Fruit fly (Drosophila melanogaster) S2 (cell line): ENCODE data around the gene CG46397.

Experiments used
- CG8478 ChIP-seq: fragments of >200 bp; optimal IDR thresholded peaks from 2 replicates; lab custom pipeline; 2018
- CTCF ChIP-seq, 2 experiments: fragments of >200 bp; optimal IDR thresholded peaks; 2 replicates each; lab custom pipeline; 2018

- TF ChIP-seq CG8478: no peak
- TF ChIP-seq CTCF (optimal IDR thresholded peaks at IDR 0.05; lab: Kevin White, UChicago): no peak
Observed at dm6 chr2L:8957152-8957551, 10.1 kb downstream of the CG46397 start.
